Worm (Caenorhabditis elegans) whole organism, L2 larva: Measurements from ENCODE around the gene F29A7.4.

Experiments
- C34F6.9 ChIP-seq: fragments of 150-350 bp; optimal IDR thresholded peaks from 2 replicates; lab custom pipeline; 2014; ENCODE audit warnings: missing biosample characterization, missing genetic modification characterization
- F13H6.1 ChIP-seq: sonication (generic microtip); optimal IDR thresholded peaks from 2 replicates; lab custom pipeline; 2016; ENCODE audit warnings: missing genetic modification characterization, missing compliant biosample characterization
- R02D3.7 ChIP-seq: fragments of 150-350 bp; optimal IDR thresholded peaks from 2 replicates; lab custom pipeline; 2014; ENCODE audit warnings: missing biosample characterization, missing genetic modification characterization
- Y55F3AM.14 ChIP-seq: fragments of 200-800 bp; sonication (Bioruptor generic); optimal IDR thresholded peaks from 2 replicates; lab custom pipeline; 2018; ENCODE audit warnings: mild to moderate bottlenecking, missing genetic modification characterization, missing compliant biosample characterization
- ZK546.5 ChIP-seq: sonication (generic microtip); optimal IDR thresholded peaks from 2 replicates; lab custom pipeline; 2017; ENCODE audit warnings: missing biosample characterization, missing genetic modification characterization
- alr-1 ChIP-seq: fragments of 150-350 bp; optimal IDR thresholded peaks from 2 replicates; lab custom pipeline; 2014; ENCODE audit warnings: missing biosample characterization, missing genetic modification characterization
- aly-2 ChIP-seq: fragments of 150-350 bp; optimal IDR thresholded peaks from 2 replicates; lab custom pipeline; 2014; ENCODE audit warnings: missing biosample characterization, missing genetic modification characterization
- ama-1 ChIP-seq: fragments of 150-350 bp; optimal IDR thresholded peaks from 2 replicates; lab custom pipeline; 2018; ENCODE audit warnings: inconsistent platforms
- ceh-82 ChIP-seq: fragments of 150-350 bp; optimal IDR thresholded peaks from 2 replicates; lab custom pipeline; 2014; ENCODE audit warnings: missing biosample characterization, missing genetic modification characterization
- crh-2 ChIP-seq: sonication (generic microtip); optimal IDR thresholded peaks from 2 replicates; lab custom pipeline; 2017; ENCODE audit warnings: missing biosample characterization, missing genetic modification characterization
- dmd-4 ChIP-seq: sonication (generic microtip); optimal IDR thresholded peaks from 2 replicates; lab custom pipeline; 2017; ENCODE audit warnings: missing biosample characterization, missing genetic modification characterization
- egl-27 ChIP-seq: sonication (generic microtip); optimal IDR thresholded peaks from 3 replicates; lab custom pipeline; 2017; ENCODE audit warnings: missing biosample characterization, missing genetic modification reagents, missing genetic modification characterization
- elt-1 ChIP-seq: fragments of 150-350 bp; optimal IDR thresholded peaks from 2 replicates; lab custom pipeline; 2014; ENCODE audit warnings: missing biosample characterization, missing genetic modification characterization
- elt-3 ChIP-seq: sonication (generic microtip); optimal IDR thresholded peaks from 2 replicates; lab custom pipeline; 2017; ENCODE audit warnings: missing biosample characterization, missing genetic modification characterization
- fos-1 ChIP-seq: fragments of 150-350 bp; optimal IDR thresholded peaks from 2 replicates; lab custom pipeline; 2014; ENCODE audit warnings: missing biosample characterization, missing genetic modification characterization
- gmeb-1 ChIP-seq: fragments of 150-350 bp; optimal IDR thresholded peaks from 2 replicates; lab custom pipeline; 2014; ENCODE audit warnings: missing biosample characterization, missing genetic modification characterization
- lin-11 ChIP-seq: fragments of 150-350 bp; sonication (generic microtip); optimal IDR thresholded peaks from 2 replicates; lab custom pipeline; 2014; ENCODE audit warnings: missing biosample characterization, missing genetic modification characterization, inconsistent platforms, mixed read lengths
- lin-13 ChIP-seq: fragments of 150-350 bp; optimal IDR thresholded peaks from 2 replicates; lab custom pipeline; 2014; ENCODE audit warnings: missing biosample characterization, missing genetic modification reagents, missing genetic modification characterization
- lin-39 ChIP-seq: fragments of 150-350 bp; optimal IDR thresholded peaks from 2 replicates; lab custom pipeline; 2014; ENCODE audit warnings: missing biosample characterization, missing genetic modification reagents, missing genetic modification characterization
- lsy-2 ChIP-seq, 2 experiments: fragments of 150-350 bp in 1 of 2; sonication (generic microtip) in 1 of 2; optimal IDR thresholded peaks; 2 replicates each; lab custom pipeline; 2014 to 2017; ENCODE audit warnings: missing biosample characterization in 2 of 2, missing genetic modification characterization in 2 of 2
- mab-5 ChIP-seq: fragments of 150-350 bp; optimal IDR thresholded peaks from 2 replicates; lab custom pipeline; 2014; ENCODE audit warnings: missing biosample characterization, missing genetic modification characterization
- mdl-1 ChIP-seq, 2 experiments: fragments of 150-350 bp in 1 of 2; sonication (generic microtip) in 1 of 2; optimal IDR thresholded peaks; 2 replicates each; lab custom pipeline; 2017; ENCODE audit warnings: missing biosample characterization in 2 of 2, missing genetic modification characterization in 2 of 2
- nhr-10 ChIP-seq: sonication (generic microtip); optimal IDR thresholded peaks from 2 replicates; lab custom pipeline; 2017; ENCODE audit warnings: missing biosample characterization, missing genetic modification characterization
- nhr-21 ChIP-seq: fragments of 150-350 bp; optimal IDR thresholded peaks from 2 replicates; lab custom pipeline; 2014; ENCODE audit warnings: missing biosample characterization, missing genetic modification characterization
- nhr-23 ChIP-seq: fragments of 150-350 bp; optimal IDR thresholded peaks from 2 replicates; lab custom pipeline; 2014; ENCODE audit warnings: missing biosample characterization, missing genetic modification reagents, missing genetic modification characterization
- nhr-237 ChIP-seq: fragments of 150-350 bp; optimal IDR thresholded peaks from 2 replicates; lab custom pipeline; 2014; ENCODE audit warnings: missing biosample characterization, missing genetic modification characterization
- nhr-25 ChIP-seq: fragments of 150-350 bp; sonication (generic microtip); optimal IDR thresholded peaks from 3 replicates; lab custom pipeline; 2014; ENCODE audit warnings: missing biosample characterization, missing genetic modification characterization
- nhr-6 ChIP-seq: fragments of 150-350 bp; optimal IDR thresholded peaks from 2 replicates; lab custom pipeline; 2014; ENCODE audit warnings: missing biosample characterization, missing genetic modification characterization
- nhr-77 ChIP-seq: fragments of 150-350 bp; optimal IDR thresholded peaks from 2 replicates; lab custom pipeline; 2014; ENCODE audit warnings: missing biosample characterization, missing genetic modification characterization
- peb-1 ChIP-seq: fragments of 150-350 bp; optimal IDR thresholded peaks from 2 replicates; lab custom pipeline; 2014; ENCODE audit warnings: missing biosample characterization, missing genetic modification characterization
- sem-4 ChIP-seq: fragments of 150-350 bp; optimal IDR thresholded peaks from 2 replicates; lab custom pipeline; 2014; ENCODE audit warnings: missing biosample characterization, missing genetic modification reagents, missing genetic modification characterization
- sma-3 ChIP-seq: sonication (generic microtip); optimal IDR thresholded peaks from 2 replicates; lab custom pipeline; 2016; ENCODE audit warnings: missing genetic modification reagents, missing genetic modification characterization, missing compliant biosample characterization
- sma-9 ChIP-seq, 2 experiments: fragments of 150-350 bp in 1 of 2; sonication (generic microtip) in 1 of 2; optimal IDR thresholded peaks; 2 replicates each; lab custom pipeline; 2014 to 2016; ENCODE audit warnings: missing genetic modification characterization in 2 of 2, mild to moderate bottlenecking in 1 of 2, missing biosample characterization in 1 of 2, missing compliant biosample characterization in 1 of 2, missing genetic modification reagents in 1 of 2, moderate library complexity in 1 of 2
- snpc-4 ChIP-seq: fragments of 150-350 bp; optimal IDR thresholded peaks from 2 replicates; lab custom pipeline; 2014; ENCODE audit warnings: missing biosample characterization, missing genetic modification characterization
- unc-55 ChIP-seq: fragments of 150-350 bp; sonication (generic microtip); optimal IDR thresholded peaks from 3 replicates; lab custom pipeline; 2014; ENCODE audit warnings: missing biosample characterization, missing genetic modification reagents, missing genetic modification characterization
- zag-1 ChIP-seq: fragments of 150-350 bp; optimal IDR thresholded peaks from 2 replicates; lab custom pipeline; 2014; ENCODE audit warnings: missing biosample characterization, missing genetic modification characterization
- ztf-1 ChIP-seq: fragments of 200-800 bp; sonication (Bioruptor generic); conservative IDR thresholded peaks from 2 replicates; pipeline ENCODE4 v1.3.6; 2022; ENCODE audit warnings: missing genetic modification characterization, missing compliant biosample characterization
- ztf-11 ChIP-seq: sonication (generic microtip); optimal IDR thresholded peaks from 2 replicates; lab custom pipeline; 2017; ENCODE audit warnings: missing biosample characterization, missing genetic modification characterization
- ztf-4 ChIP-seq: fragments of 150-350 bp; optimal IDR thresholded peaks from 2 replicates; lab custom pipeline; 2014; ENCODE audit warnings: missing biosample characterization, missing genetic modification characterization

The F29A7.4 gene

ce11 chrII:2766331-2766730 lies 16.5 kb downstream of the F29A7.4 start, which contains the start of gene F08D12.15:
F08D12.15 (plus strand) TSS chrII:2766631.
- no peak for TF ChIP-seq egl-27
- TF ChIP-seq lin-11 (tag; lab: Kevin White, UChicago) = no peak
- TF ChIP-seq dmd-4 (tag; lab: Kevin White, UChicago) = no peak
- no peak for TF ChIP-seq mab-5
- no peak for TF ChIP-seq ztf-4 (tag; lab: Kevin White, UChicago)
- no peak for TF ChIP-seq sem-4 (tag; lab: Kevin White, UChicago)
- TF ChIP-seq alr-1 (tag; lab: Kevin White, UChicago) = no peak

ce11 chrII:2769021-2769420 lies 19.2 kb downstream of the F29A7.4 start, which contains the start of gene F08D12.7:
F08D12.7 (minus strand) TSS chrII:2769121.
- no peak for TF ChIP-seq aly-2 (tag; lab: Kevin White, UChicago)
- no peak for TF ChIP-seq lin-11 (tag; lab: Kevin White, UChicago)
- no peak for TF ChIP-seq nhr-237
- TF ChIP-seq sem-4 (tag; lab: Kevin White, UChicago) = no peak
- TF ChIP-seq nhr-21 (tag; lab: Kevin White, UChicago) = no peak
- no peak for TF ChIP-seq mdl-1 (tag; optimal IDR thresholded peaks at IDR 0.05; lab: Kevin White, UChicago)
- no peak for TF ChIP-seq nhr-6
- TF ChIP-seq nhr-23 (tag; lab: Kevin White, UChicago) = no peak
- no peak for TF ChIP-seq crh-2 (tag; lab: Kevin White, UChicago)
- TF ChIP-seq fos-1 (tag; lab: Kevin White, UChicago) = no peak
- TF ChIP-seq nhr-10 (tag; lab: Kevin White, UChicago) = no peak
- no peak for TF ChIP-seq peb-1 (tag; lab: Kevin White, UChicago)
- no peak for TF ChIP-seq F13H6.1 (tag; lab: Kevin White, UChicago)
- TF ChIP-seq ztf-1 = no peak
- TF ChIP-seq ama-1 (lab: Kevin White, UChicago) = no peak
- TF ChIP-seq unc-55 (GFP tag; lab: Kevin White, UChicago) = no peak
- no peak for TF ChIP-seq zag-1

ce11 chrII:2770788-2771187 lies 21.0 kb downstream of the F29A7.4 start, which contains the start of gene fbxb-105:
fbxb-105 (minus strand) TSS chrII:2770888.
- TF ChIP-seq lsy-2 (tag; optimal IDR thresholded peaks at IDR 0.05; lab: Kevin White, UChicago) = no peak
- TF ChIP-seq sma-9 (GFP tag; optimal IDR thresholded peaks at IDR 0.05; lab: Kevin White, UChicago) = no peak
- TF ChIP-seq sma-9 (tag; optimal IDR thresholded peaks at IDR 0.05; lab: Kevin White, UChicago) = no peak
- TF ChIP-seq gmeb-1 (tag; lab: Kevin White, UChicago) = no peak
- TF ChIP-seq sma-3 (GFP tag; lab: Kevin White, UChicago) = no peak
- no peak for TF ChIP-seq nhr-77 (tag; lab: Kevin White, UChicago)
- TF ChIP-seq nhr-10 (tag; lab: Kevin White, UChicago) = no peak
- no peak for TF ChIP-seq C34F6.9 (tag; lab: Kevin White, UChicago)
- no peak for TF ChIP-seq ztf-11 (tag; lab: Kevin White, UChicago)
- TF ChIP-seq Y55F3AM.14 (GFP tag; lab: Kevin White, UChicago) = no peak
- TF ChIP-seq R02D3.7 (tag; lab: Kevin White, UChicago) = no peak
- TF ChIP-seq sem-4 (tag; lab: Kevin White, UChicago) = no peak

- TF ChIP-seq ztf-11 (tag; lab: Kevin White, UChicago) = no peak
- no peak for TF ChIP-seq crh-2 (tag; lab: Kevin White, UChicago)
- no peak for TF ChIP-seq unc-55 (GFP tag; lab: Kevin White, UChicago)
- TF ChIP-seq R02D3.7 (tag; lab: Kevin White, UChicago) = no peak
- TF ChIP-seq snpc-4 (tag; lab: Kevin White, UChicago) = no peak
- TF ChIP-seq F13H6.1 (tag; lab: Kevin White, UChicago) = no peak
- no peak for TF ChIP-seq elt-1 (tag; lab: Kevin White, UChicago)
- TF ChIP-seq nhr-77 (tag; lab: Kevin White, UChicago) = no peak
- TF ChIP-seq ceh-82 = no peak
These were observed 22.4 kb downstream of the F29A7.4 start, which contains the start of gene sdz-10 for ce11 chrII:2772166-2772565. sdz-10 (minus strand) TSS chrII:2772266.

ce11 chrII:2773534-2773933 lies 23.7 kb downstream of the F29A7.4 start, which contains the start of gene sdz-9:
sdz-9 (minus strand) TSS chrII:2773634.
- TF ChIP-seq ztf-11 (tag; lab: Kevin White, UChicago) = no peak
- no peak for TF ChIP-seq elt-3 (tag; lab: Kevin White, UChicago)
- TF ChIP-seq unc-55 (GFP tag; lab: Kevin White, UChicago) = no peak
- no peak for TF ChIP-seq R02D3.7 (tag; lab: Kevin White, UChicago)
- no peak for TF ChIP-seq ZK546.5 (tag; lab: Kevin White, UChicago)
- TF ChIP-seq crh-2 (tag; lab: Kevin White, UChicago) = no peak
- TF ChIP-seq ama-1 (lab: Kevin White, UChicago) = no peak
- TF ChIP-seq Y55F3AM.14 (GFP tag; lab: Kevin White, UChicago) = no peak
- TF ChIP-seq nhr-237 = no peak
- TF ChIP-seq nhr-23 (tag; lab: Kevin White, UChicago) = no peak
- no peak for TF ChIP-seq nhr-77 (tag; lab: Kevin White, UChicago)
- TF ChIP-seq fos-1 (tag; lab: Kevin White, UChicago) = no peak
- TF ChIP-seq alr-1 (tag; lab: Kevin White, UChicago) = no peak
- TF ChIP-seq lin-13 (GFP tag; lab: Kevin White, UChicago) = no peak
- TF ChIP-seq zag-1 = no peak
- no peak for TF ChIP-seq lin-39 (tag; lab: Kevin White, UChicago)
- no peak for TF ChIP-seq nhr-25 (tag; lab: Kevin White, UChicago)
- no peak for TF ChIP-seq sem-4 (tag; lab: Kevin White, UChicago)
- TF ChIP-seq C34F6.9 (tag; lab: Kevin White, UChicago) = no peak
- TF ChIP-seq mdl-1 (tag; optimal IDR thresholded peaks at IDR 0.05; lab: Kevin White, UChicago) = no peak
- TF ChIP-seq, all 48 proteins: peak for 0
